Fruit fly (Drosophila melanogaster) ovary, adult (tissue): ENCODE measurements around the gene Rtc1.

Experiments used
- CG17801 ChIP-seq: fragments of 200-800 bp; optimal IDR thresholded peaks from 2 replicates; lab custom pipeline; 2019; ENCODE audit warnings: missing biosample characterization, mild to moderate bottlenecking, missing genetic modification characterization, moderate library complexity; ENCODE audit not compliant: partially characterized antibody

The Rtc1 gene

DNA sequence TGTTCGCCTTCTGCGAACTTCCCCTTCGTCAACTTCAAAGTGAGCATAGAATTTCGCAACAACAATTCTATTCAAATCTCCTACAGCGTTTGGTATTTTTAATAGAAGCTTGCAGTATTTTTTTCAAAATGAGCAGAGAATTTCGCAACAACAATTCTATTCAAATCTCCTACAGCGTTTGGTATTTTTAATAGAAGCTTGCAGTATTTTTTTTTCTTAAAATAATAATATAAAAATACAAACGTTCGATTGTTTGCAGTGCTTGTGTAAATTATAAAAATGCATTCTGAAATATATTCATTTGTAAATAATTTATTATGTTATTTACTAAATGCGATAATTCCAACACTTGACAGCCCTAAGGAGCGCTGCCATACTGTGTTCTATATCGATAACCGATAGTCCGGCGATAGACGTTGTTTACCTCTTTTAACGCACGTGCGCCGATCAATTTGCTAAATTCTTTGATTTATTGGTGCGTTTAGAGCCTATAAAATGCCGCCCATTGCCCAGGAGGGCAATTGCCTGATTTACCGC, at the start of gene Rtc1, which contains the start of gene CG32625:
Gene Rtc1, plus strand, starts transcription at position 404 of the 537 bp plus-strand sequence.
Gene CG32625, minus strand, starts transcription at position 51 of the 537 bp plus-strand sequence.
- peak; percentile 58 for TF ChIP-seq CG17801 (GFP tag; lab: Kevin White, UChicago)

DNA sequence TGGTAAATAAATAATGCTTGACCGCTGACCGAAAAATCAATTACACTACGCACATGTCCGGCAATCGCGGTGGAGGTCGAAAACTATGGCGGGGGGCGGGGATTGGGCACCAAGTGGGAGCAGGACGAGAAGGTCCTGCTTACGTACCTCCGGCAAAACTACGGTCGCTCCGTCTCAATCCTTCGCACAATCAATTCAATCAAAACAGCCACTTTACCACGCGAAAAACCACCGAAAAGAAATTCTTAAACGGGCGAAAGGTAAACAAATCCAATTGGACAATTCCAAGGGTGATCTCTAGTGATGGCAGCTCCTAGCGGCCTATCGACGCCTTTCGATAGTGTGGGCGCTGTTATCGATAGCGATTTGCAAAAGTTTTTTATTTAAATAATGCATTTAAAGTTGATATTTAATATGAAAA, 39.0 kb upstream of the Rtc1 start, which contains the start of gene Nadsyn:
Gene Nadsyn, minus strand, starts transcription at position 304 of the 421 bp plus-strand sequence.
- TF ChIP-seq CG17801 (GFP tag; lab: Kevin White, UChicago) = peak; percentile 28

DNA sequence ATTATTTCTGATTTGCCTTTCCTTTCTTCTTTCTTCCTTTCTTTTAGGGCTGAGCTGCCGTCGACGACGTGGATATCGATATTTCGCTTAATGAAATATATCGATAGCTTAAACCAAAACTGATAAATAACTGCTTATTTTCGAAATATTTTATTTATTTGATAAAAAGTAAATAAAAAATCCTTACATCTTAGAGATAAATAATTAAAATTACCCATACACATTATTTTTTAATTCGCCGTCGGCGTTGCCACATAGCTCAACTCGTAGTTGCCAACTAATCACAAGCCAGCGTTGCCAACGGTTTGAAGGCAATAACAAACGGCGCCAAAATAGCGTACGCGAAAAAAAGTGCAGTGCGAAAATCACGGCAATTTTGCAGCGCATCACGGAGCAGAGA, 35.0 kb upstream of the Rtc1 start, which contains the start of the genes Mrgn1 and mus101:
Gene Mrgn1, minus strand, starts transcription at position 44 of the 400 bp plus-strand sequence.
Gene mus101, plus strand, starts transcription at position 313 of the 400 bp plus-strand sequence.
- peak; percentile 38 for TF ChIP-seq CG17801 (GFP tag; lab: Kevin White, UChicago)

DNA sequence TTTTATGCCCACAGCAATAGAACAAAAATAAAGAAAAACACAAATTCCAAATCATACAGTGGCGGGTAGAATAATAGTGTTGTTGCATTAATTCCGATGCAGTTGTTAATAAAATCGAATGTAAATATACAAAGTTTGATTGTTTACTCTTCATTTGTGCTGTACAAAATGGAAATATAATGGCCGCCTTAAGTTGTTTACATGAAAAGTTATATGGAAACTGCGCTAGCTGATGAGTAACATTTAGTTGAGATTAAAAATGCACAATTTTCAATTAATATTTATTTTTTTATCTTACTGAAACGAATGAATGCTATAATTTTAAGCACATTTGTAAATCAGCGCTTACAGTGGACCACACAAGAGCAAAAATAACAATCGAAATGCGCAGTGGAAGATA, 22.1 kb upstream of the Rtc1 start:
- peak; percentile 82 for TF ChIP-seq CG17801 (GFP tag; lab: Kevin White, UChicago)

DNA sequence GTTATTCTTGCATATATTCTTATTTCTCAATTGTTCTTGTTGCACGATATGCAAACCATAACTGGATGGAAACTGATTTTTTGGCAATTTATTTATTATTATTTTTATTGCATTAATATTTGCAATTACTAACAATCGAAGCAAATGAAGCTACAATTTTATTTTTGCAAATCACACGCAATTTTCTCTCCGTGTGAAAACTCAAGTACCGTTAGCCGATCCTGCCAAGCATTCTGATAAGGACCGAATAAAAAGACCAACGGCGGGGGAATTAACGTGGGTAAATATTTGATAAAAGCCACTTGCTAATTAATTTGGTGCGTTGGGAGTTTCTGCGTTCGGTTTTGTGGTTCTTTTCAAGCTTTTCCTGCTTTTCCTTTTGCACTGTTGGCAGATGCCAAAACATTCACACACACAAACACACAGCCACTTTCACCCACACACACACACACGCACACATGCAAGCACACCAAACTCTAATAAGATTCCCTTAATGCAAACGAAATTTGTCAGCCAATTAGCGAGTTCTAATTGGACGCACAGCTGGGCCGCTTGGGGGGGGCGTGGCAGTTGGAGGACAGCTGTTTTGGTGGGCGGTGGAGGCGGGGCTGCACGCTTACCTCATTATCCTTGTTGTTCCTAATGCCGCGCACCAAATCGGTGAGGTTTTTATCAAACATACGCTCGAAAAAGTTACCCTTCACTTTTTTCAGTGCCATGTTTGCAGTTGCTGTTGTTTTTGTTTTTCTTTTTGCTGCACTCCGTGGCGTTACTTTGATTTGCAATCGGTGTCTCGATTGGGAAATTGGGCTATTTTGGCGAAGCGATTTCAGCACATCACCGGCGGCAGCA, 21.4 kb upstream of the Rtc1 start:
- no peak for TF ChIP-seq CG17801 (GFP tag; lab: Kevin White, UChicago)

DNA sequence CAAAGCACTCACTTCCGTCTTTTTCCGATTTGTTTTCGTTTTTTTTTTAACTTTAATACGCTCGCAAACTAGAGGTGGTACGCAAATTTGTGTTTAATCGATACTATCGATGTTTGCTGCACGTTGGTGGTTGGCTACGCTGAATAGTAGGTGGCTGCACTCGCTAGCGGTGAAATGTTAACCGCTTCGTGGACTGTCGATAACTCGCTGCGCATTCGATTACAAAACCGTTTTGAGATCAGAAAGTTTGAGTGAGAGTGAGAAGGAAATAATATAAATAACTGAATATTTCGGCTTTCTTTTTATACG, 20.9 kb upstream of the Rtc1 start, which contains the start of gene g:
Gene g, minus strand, starts transcription at position 105 of the 309 bp plus-strand sequence.
- no peak for TF ChIP-seq CG17801 (GFP tag; lab: Kevin White, UChicago)

DNA sequence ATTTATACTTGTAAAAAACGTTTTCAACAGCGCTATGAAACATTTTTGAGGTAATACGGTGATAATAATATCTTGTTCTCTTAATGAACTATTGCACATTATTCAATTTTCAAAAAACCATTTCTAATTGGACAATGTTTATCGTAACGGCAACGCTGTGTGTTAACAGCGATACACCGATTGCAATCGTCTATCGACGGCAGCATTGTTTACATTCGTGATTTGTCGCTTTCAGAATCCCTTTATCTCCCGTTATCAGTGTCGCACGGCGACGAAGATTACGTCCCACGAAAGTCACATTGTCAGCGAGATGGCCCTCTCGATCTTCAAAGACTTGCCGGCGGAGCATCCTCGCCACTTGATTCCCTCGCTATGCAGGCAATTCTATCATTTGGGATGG, 19.0 kb upstream of the Rtc1 start, which contains the start of gene CG11134:
Gene CG11134, plus strand, starts transcription at position 4 of the 400 bp plus-strand sequence.
- TF ChIP-seq CG17801 (GFP tag; lab: Kevin White, UChicago) = no peak

DNA sequence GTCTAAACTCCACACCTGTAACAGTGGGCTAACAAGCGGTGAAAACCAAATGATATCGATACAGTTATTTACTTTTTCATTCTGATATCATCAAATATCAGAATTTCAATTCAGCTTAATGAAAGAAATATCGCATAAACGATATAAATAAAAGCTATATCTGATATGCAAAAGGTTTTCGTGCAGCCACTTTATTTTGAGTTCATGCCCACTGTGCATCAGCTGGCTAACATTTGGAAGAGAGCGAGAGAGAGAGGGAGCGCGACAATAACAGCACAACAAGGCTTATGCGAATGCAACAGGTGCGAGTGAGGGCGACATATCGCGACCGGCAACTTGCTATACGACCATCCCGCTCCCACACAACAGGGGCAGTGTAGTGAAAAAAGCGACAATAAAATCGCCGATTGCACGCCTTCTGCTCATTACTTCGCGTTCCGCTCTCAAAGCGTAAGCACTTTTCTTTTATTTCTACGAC, 17.5 kb upstream of the Rtc1 start, which contains the start of gene CG11151:
Gene CG11151, plus strand, starts transcription at position 334 of the 478 bp plus-strand sequence.
- peak; percentile 98 for TF ChIP-seq CG17801 (GFP tag; lab: Kevin White, UChicago)

DNA sequence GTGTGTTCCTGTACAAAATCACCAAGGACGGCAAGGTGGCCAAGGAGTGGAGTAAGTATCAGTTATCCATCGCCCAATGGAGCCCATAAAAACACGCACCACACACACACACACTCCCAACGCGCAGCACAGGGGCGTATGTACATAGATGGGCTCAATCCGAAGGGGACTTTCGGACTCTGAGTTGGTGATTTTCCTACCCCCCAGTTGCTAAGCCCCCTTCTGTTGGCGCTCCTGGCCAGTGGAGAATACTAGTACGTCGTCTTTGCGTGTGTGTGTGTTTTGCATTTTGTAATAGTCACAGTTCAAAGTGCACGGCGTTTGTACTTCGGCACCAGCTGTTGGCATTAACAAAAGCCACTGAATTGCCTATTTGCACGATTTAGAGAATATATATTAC, 16.9 kb upstream of the Rtc1 start:
- TF ChIP-seq CG17801 (GFP tag; lab: Kevin White, UChicago) = peak; percentile 87

DNA sequence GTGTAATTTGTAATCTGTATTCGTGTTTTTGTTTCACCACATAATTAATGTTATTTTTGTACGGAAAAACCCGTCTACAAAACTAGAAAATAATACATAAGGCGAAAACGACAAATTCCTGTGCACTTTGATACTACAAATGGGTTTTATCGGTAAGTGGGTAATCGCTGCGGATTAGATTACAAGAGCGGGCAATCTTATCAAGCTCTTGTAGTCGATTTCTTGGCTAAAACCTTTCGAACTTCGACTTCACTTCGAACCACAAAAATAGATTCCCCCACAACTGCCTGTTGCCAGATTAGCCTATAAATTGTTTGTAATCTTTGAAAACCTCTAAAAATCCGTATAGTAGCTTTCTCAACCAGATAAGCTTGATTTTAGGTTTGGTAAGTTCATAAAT, 16.0 kb upstream of the Rtc1 start:
- no peak for TF ChIP-seq CG17801 (GFP tag; lab: Kevin White, UChicago)

DNA sequence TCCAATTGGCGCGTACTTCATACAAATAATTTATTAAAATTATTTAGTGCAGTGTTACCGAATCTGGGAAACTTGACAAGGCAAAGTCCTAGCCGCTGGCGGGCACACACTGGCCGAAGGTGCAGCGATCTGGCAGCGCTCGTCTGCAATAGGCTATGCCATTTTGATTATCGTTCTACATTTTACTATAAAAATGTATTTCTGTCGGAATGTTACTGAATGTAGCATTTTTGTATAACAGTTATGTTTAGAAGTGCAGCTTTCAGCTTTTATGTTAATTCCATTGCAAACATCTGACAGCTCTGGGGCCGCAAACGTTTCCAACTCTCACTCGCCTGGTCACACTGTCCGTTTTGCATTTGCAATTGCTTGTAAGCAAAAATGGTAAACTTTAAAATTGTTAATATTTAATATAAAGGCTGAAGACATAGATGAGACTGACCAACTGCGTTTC, 12.4 kb upstream of the Rtc1 start, which contains the start of gene Grip91:
Gene Grip91, minus strand, starts transcription at position 85 of the 454 bp plus-strand sequence.
- peak; percentile 11 for TF ChIP-seq CG17801 (GFP tag; lab: Kevin White, UChicago)

DNA sequence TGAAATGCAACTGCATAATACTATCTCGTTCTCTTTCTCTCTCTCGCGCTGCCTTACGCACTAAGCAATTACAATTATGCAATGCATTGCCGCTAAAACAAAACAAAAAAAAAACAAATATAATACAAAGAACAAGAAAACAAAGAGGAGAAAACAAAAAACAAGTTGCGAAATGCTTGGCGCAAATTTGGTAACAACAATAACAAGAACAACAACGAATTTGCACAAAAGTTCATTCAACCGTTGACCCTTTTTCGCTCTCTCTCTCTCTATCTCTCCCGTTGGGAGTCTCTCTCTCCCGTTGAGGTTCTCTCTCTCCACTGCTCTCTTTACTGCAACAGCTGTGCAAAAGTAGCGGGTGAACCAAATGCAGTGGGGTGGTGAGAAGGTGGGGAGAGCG, 9.9 kb upstream of the Rtc1 start:
- no peak for TF ChIP-seq CG17801 (GFP tag; lab: Kevin White, UChicago)

DNA sequence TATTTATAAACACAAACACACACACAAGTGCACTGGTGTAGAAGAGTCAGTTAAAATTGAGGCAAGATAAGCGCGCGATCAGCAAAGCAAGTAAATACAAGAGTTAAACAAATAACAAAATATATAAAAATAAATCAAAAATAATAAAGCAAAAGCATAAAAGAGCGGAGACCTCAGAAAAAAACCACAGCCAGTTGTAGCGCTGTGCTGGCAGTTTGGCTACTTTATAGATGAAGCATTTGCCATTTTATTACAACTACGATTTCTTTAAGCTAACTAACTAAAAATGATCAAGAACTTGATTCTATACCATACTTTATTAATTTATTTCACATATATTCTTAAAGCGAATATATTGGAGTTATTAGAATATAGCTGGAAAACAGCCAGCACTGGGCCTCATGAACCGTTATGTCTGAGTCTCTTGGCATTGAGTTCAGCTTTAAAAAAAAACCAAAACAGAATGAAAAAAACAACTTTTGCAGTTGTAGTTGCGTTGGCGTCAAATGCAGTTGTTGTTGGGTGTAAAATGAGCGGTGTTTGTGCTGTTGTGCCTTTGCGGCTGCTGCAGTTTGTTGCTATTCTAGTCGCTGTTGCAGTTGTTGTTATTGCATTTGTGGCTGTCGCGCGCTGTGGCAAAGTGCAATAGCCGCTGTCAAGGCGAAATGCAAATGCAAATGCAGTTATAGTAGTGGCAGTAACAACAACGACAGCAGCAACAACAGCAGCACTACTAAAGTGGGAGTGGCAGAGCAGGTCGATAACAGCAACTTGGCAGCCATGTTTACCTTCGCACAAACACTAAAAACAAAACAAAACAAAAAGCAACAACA, 9.1 kb upstream of the Rtc1 start:
- TF ChIP-seq CG17801 (GFP tag; lab: Kevin White, UChicago) = peak; percentile 91
